Fruit fly (Drosophila melanogaster) whole organism, embryonic: ENCODE results near the gene CG43179.

Experiments used
- ATbp ChIP-seq: fragments of 200-800 bp; sonication (Bioruptor generic); optimal IDR thresholded peaks from 2 replicates; lab custom pipeline; 2017; ENCODE audit warnings: missing biosample characterization, mild to moderate bottlenecking, missing genetic modification characterization, missing genetic modification reagents
- Adf1 ChIP-seq: fragments of 200-800 bp; sonication (Bioruptor generic); IDR thresholded peaks from 2 replicates; pipeline ENCODE4 v1.3.6; 2022; ENCODE audit warnings: missing biosample characterization, missing genetic modification characterization
- Awh ChIP-seq: fragments of 200-800 bp; sonication (Bioruptor generic); IDR thresholded peaks from 2 replicates; pipeline ENCODE4, ENCODE4 v1.3.6; 2022; ENCODE audit warnings: missing biosample characterization, missing genetic modification characterization
- CG1024 ChIP-seq: fragments of 200-800 bp; sonication (Bioruptor generic); IDR thresholded peaks from 2 replicates; pipeline ENCODE4 v1.3.6; 2022; ENCODE audit warnings: missing biosample characterization, missing genetic modification characterization
- CG11398 ChIP-seq: fragments of 200-800 bp; sonication (Bioruptor generic); optimal IDR thresholded peaks from 2 replicates; lab custom pipeline; 2016; ENCODE audit warnings: missing biosample characterization, missing genetic modification characterization
- CG11723 ChIP-seq: fragments of 200-800 bp; sonication (Bioruptor generic); optimal IDR thresholded peaks from 2 replicates; lab custom pipeline; 2017; ENCODE audit warnings: missing biosample characterization, mild to moderate bottlenecking, missing genetic modification characterization
- CG14050 ChIP-seq: fragments of 200-800 bp; sonication (Bioruptor generic); IDR thresholded peaks from 3 replicates; pipeline ENCODE4 v1.3.6; 2022; ENCODE audit warnings: missing biosample characterization, missing genetic modification characterization
- CG17186 ChIP-seq: fragments of 200-800 bp; sonication (Bioruptor generic); optimal IDR thresholded peaks from 3 replicates; lab custom pipeline; 2017; ENCODE audit warnings: missing biosample characterization, missing genetic modification reagents, missing genetic modification characterization
- CG17328 ChIP-seq: fragments of 200-800 bp; sonication (Bioruptor generic); IDR thresholded peaks from 2 replicates; pipeline ENCODE4 v1.3.6; 2022; ENCODE audit warnings: missing biosample characterization, missing genetic modification characterization
- CG2678 ChIP-seq: fragments of 200-800 bp; sonication (Bioruptor generic); optimal IDR thresholded peaks from 3 replicates; lab custom pipeline; 2019; ENCODE audit warnings: missing biosample characterization, mild to moderate bottlenecking, missing genetic modification characterization, moderate library complexity
- CG2712 ChIP-seq: fragments of 200-800 bp; optimal IDR thresholded peaks from 3 replicates; lab custom pipeline; 2019; ENCODE audit warnings: missing biosample characterization, mild to moderate bottlenecking, missing genetic modification characterization, moderate library complexity
- CG31365 ChIP-seq: fragments of 200-800 bp; sonication (Bioruptor generic); optimal IDR thresholded peaks from 2 replicates; lab custom pipeline; 2018; ENCODE audit warnings: missing biosample characterization, mild to moderate bottlenecking, missing genetic modification characterization
- CG32767 ChIP-seq: fragments of 200-800 bp; sonication (Bioruptor generic); IDR thresholded peaks from 2 replicates; pipeline ENCODE4 v1.3.6; 2022; ENCODE audit warnings: missing biosample characterization, missing genetic modification characterization
- CG34376 ChIP-seq: fragments of 200-800 bp; sonication (Bioruptor generic); optimal IDR thresholded peaks from 2 replicates; lab custom pipeline; 2018; ENCODE audit warnings: missing biosample characterization, mild to moderate bottlenecking, missing genetic modification characterization
- CG3995 ChIP-seq: fragments of 200-800 bp; sonication (Bioruptor generic); optimal IDR thresholded peaks from 3 replicates; lab custom pipeline; 2016; ENCODE audit warnings: missing biosample characterization, missing genetic modification characterization
- CG4820 ChIP-seq: fragments of 200-800 bp; sonication (Bioruptor generic); optimal IDR thresholded peaks from 3 replicates; lab custom pipeline; 2016; ENCODE audit warnings: missing biosample characterization, missing genetic modification characterization
- CG6175 ChIP-seq: fragments of 200-800 bp; sonication (Bioruptor generic); IDR thresholded peaks from 3 replicates; pipeline ENCODE4 v1.3.6; 2022; ENCODE audit warnings: missing biosample characterization, missing genetic modification characterization
- CG6791 ChIP-seq: fragments of 200-800 bp; sonication (Bioruptor generic); IDR thresholded peaks from 3 replicates; pipeline ENCODE4 v1.3.6; 2022; ENCODE audit warnings: missing biosample characterization, missing genetic modification characterization; ENCODE audit not compliant: partially characterized antibody
- CG6813 ChIP-seq: fragments of 200-800 bp; sonication (Bioruptor generic); optimal IDR thresholded peaks from 2 replicates; lab custom pipeline; 2017; ENCODE audit warnings: missing biosample characterization, missing genetic modification characterization, mild to moderate bottlenecking, moderate library complexity, missing genetic modification reagents
- CG6854 ChIP-seq: fragments of 200-800 bp; sonication (Bioruptor generic); optimal IDR thresholded peaks from 3 replicates; lab custom pipeline; 2017; ENCODE audit warnings: missing biosample characterization, mild to moderate bottlenecking, missing genetic modification characterization
- CG7745 ChIP-seq: fragments of 200-800 bp; sonication (Bioruptor generic); optimal IDR thresholded peaks from 2 replicates; lab custom pipeline; 2018; ENCODE audit warnings: missing biosample characterization, mild to moderate bottlenecking, missing genetic modification characterization, moderate library complexity
- CG8281 ChIP-seq: fragments of 200-800 bp; sonication (Bioruptor generic); optimal IDR thresholded peaks from 2 replicates; lab custom pipeline; 2018; ENCODE audit warnings: missing biosample characterization, mild to moderate bottlenecking, missing genetic modification characterization, moderate library complexity
- CG9727 ChIP-seq: fragments of 200-800 bp; sonication (Bioruptor generic); optimal IDR thresholded peaks from 3 replicates; lab custom pipeline; 2017; ENCODE audit warnings: missing biosample characterization, mild to moderate bottlenecking, missing genetic modification characterization
- Dbx ChIP-seq: fragments of 200-800 bp; sonication (Bioruptor generic); IDR thresholded peaks from 3 replicates; pipeline ENCODE4 v1.3.6; 2022; ENCODE audit warnings: missing biosample characterization, missing genetic modification characterization
- Dll ChIP-seq: fragments of 200-800 bp; sonication (Bioruptor generic); IDR thresholded peaks from 4 replicates; pipeline ENCODE4 v1.3.6; 2022; ENCODE audit warnings: missing biosample characterization, missing genetic modification characterization; ENCODE audit not compliant: partially characterized antibody
- Dp ChIP-seq: fragments of 200-800 bp; sonication (Bioruptor generic); optimal IDR thresholded peaks from 2 replicates; lab custom pipeline; 2018; ENCODE audit warnings: missing biosample characterization, mild to moderate bottlenecking, missing genetic modification characterization, moderate library complexity
- Elba2 ChIP-seq: fragments of 200-800 bp; sonication (Bioruptor generic); optimal IDR thresholded peaks from 3 replicates; lab custom pipeline; 2016; ENCODE audit warnings: missing biosample characterization, missing genetic modification characterization
- Sry-δ ChIP-seq: fragments of 200-800 bp; sonication (Bioruptor generic); optimal IDR thresholded peaks from 2 replicates; lab custom pipeline; 2016; ENCODE audit warnings: missing biosample characterization, missing genetic modification characterization
- Ssrp ChIP-seq: fragments of 200-800 bp; sonication (Bioruptor generic); optimal IDR thresholded peaks from 2 replicates; lab custom pipeline; 2018; ENCODE audit warnings: missing biosample characterization, mild to moderate bottlenecking, missing genetic modification characterization, moderate library complexity
- TFAM ChIP-seq: fragments of 200-800 bp; sonication (Bioruptor generic); optimal IDR thresholded peaks from 2 replicates; lab custom pipeline; 2017; ENCODE audit warnings: missing biosample characterization, missing genetic modification characterization, inconsistent platforms
- Vsx1 ChIP-seq: fragments of 200-800 bp; sonication (Bioruptor generic); optimal IDR thresholded peaks from 2 replicates; lab custom pipeline; 2017; ENCODE audit warnings: missing biosample characterization, mild to moderate bottlenecking, missing genetic modification characterization, missing genetic modification reagents
- Xbp1 ChIP-seq: fragments of 200-800 bp; sonication (Bioruptor generic); optimal IDR thresholded peaks from 3 replicates; lab custom pipeline; 2016; ENCODE audit warnings: missing biosample characterization, mild to moderate bottlenecking, missing genetic modification characterization
- bcd ChIP-seq: fragments of 200-800 bp; sonication (Bioruptor generic); optimal IDR thresholded peaks from 2 replicates; lab custom pipeline; 2017; ENCODE audit warnings: missing biosample characterization, mild to moderate bottlenecking, missing genetic modification characterization
- br ChIP-seq: fragments of >200 bp; optimal IDR thresholded peaks from 2 replicates; lab custom pipeline; 2017
- chm ChIP-seq: fragments of 200-800 bp; sonication (Bioruptor generic); IDR thresholded peaks from 2 replicates; pipeline ENCODE4 v1.3.6; 2022; ENCODE audit warnings: missing biosample characterization, missing genetic modification characterization
- corto ChIP-seq: fragments of 200-800 bp; sonication (Bioruptor generic); optimal IDR thresholded peaks from 2 replicates; lab custom pipeline; 2016; ENCODE audit warnings: missing biosample characterization, mild to moderate bottlenecking, missing genetic modification characterization, moderate library complexity
- cwo ChIP-seq: fragments of 200-800 bp; sonication (Bioruptor generic); optimal IDR thresholded peaks from 3 replicates; lab custom pipeline; 2017; ENCODE audit warnings: missing biosample characterization, missing genetic modification characterization, mild to moderate bottlenecking, moderate library complexity, missing genetic modification reagents
- ewg ChIP-seq: fragments of 200-800 bp; sonication (Bioruptor generic); optimal IDR thresholded peaks from 3 replicates; lab custom pipeline; 2017; ENCODE audit warnings: mild to moderate bottlenecking, missing biosample characterization, missing genetic modification reagents, missing genetic modification characterization
- gcm2 ChIP-seq: fragments of 200-800 bp; sonication (Bioruptor generic); optimal IDR thresholded peaks from 2 replicates; lab custom pipeline; 2016; ENCODE audit warnings: missing biosample characterization, missing genetic modification characterization
- gfzf ChIP-seq: fragments of 200-800 bp; sonication (Bioruptor generic); optimal IDR thresholded peaks from 2 replicates; lab custom pipeline; 2016; ENCODE audit warnings: missing biosample characterization, mild to moderate bottlenecking, missing genetic modification characterization, moderate library complexity
- h ChIP-seq: fragments of >200 bp; optimal IDR thresholded peaks from 2 replicates; lab custom pipeline; 2017
- her ChIP-seq: fragments of 200-800 bp; sonication (Bioruptor generic); optimal IDR thresholded peaks from 2 replicates; lab custom pipeline; 2016; ENCODE audit warnings: missing biosample characterization, missing genetic modification characterization
- jigr1 ChIP-seq: fragments of 200-800 bp; sonication (Bioruptor generic); IDR thresholded peaks from 3 replicates; pipeline ENCODE4 v1.3.6; 2022; ENCODE audit warnings: missing biosample characterization, missing genetic modification characterization
- lbe ChIP-seq: fragments of 200-800 bp; sonication (Bioruptor generic); optimal IDR thresholded peaks from 2 replicates; lab custom pipeline; 2016; ENCODE audit warnings: missing biosample characterization, mild to moderate bottlenecking, missing genetic modification characterization
- org-1 ChIP-seq: fragments of 200-800 bp; sonication (Bioruptor generic); optimal IDR thresholded peaks from 2 replicates; lab custom pipeline; 2017; ENCODE audit warnings: missing biosample characterization, missing genetic modification characterization
- peb ChIP-seq: fragments of 200-800 bp; sonication (Bioruptor generic); IDR thresholded peaks from 2 replicates; pipeline ENCODE4 v1.3.6; 2022; ENCODE audit warnings: missing biosample characterization, missing genetic modification characterization
- pzg ChIP-seq: fragments of 200-800 bp; sonication (Bioruptor generic); optimal IDR thresholded peaks from 3 replicates; lab custom pipeline; 2018; ENCODE audit warnings: missing biosample characterization, mild to moderate bottlenecking, missing genetic modification characterization, moderate library complexity
- row ChIP-seq: fragments of 200-800 bp; sonication (Bioruptor generic); IDR thresholded peaks from 3 replicates; pipeline ENCODE4 v1.3.6; 2022; ENCODE audit warnings: missing biosample characterization, missing genetic modification characterization
- ssp ChIP-seq: fragments of 200-800 bp; sonication (Bioruptor generic); IDR thresholded peaks from 2 replicates; pipeline ENCODE4 v1.3.6; 2022; ENCODE audit warnings: missing biosample characterization, missing genetic modification characterization
- sug ChIP-seq: fragments of 200-800 bp; optimal IDR thresholded peaks from 2 replicates; lab custom pipeline; 2019; ENCODE audit warnings: missing biosample characterization, mild to moderate bottlenecking, missing genetic modification characterization, moderate library complexity
- unc-4 ChIP-seq: fragments of 200-800 bp; sonication (Bioruptor generic); IDR thresholded peaks from 2 replicates; pipeline ENCODE4 v1.3.6; 2022; ENCODE audit warnings: missing biosample characterization, missing genetic modification characterization; ENCODE audit not compliant: partially characterized antibody

CG43179 gene

dm6 chr3R:14279311-14279998, 23.5 kb downstream of the CG43179 start (continued):
- no peak for TF ChIP-seq CG1024 (GFP tag; lab: Robert Waterston, UW)
- TF ChIP-seq CG7745 (tag; lab: Kevin White, UChicago), result no peak
- TF ChIP-seq row (GFP tag; lab: Robert Waterston, UW), result peak; percentile 65
- peak; percentile 38 for TF ChIP-seq cwo (GFP tag; lab: Kevin White, UChicago)
- TF ChIP-seq Awh, result no peak
- peak; percentile 2 for TF ChIP-seq Xbp1 (GFP tag; lab: Kevin White, UChicago)
- TF ChIP-seq Elba2 (GFP tag; lab: Kevin White, UChicago), result no peak
- no peak for TF ChIP-seq Sry-δ (GFP tag; lab: Kevin White, UChicago)
- no peak for TF ChIP-seq CG14050 (GFP tag; lab: Robert Waterston, UW)
- TF ChIP-seq ATbp (GFP tag; lab: Kevin White, UChicago), result peak; percentile 35
- no peak for TF ChIP-seq TFAM (GFP tag; lab: Kevin White, UChicago)
- no peak for TF ChIP-seq jigr1
- TF ChIP-seq corto (GFP tag; lab: Kevin White, UChicago), result no peak
- TF ChIP-seq gcm2 (GFP tag; lab: Kevin White, UChicago), result no peak
- no peak for TF ChIP-seq chm (GFP tag; lab: Robert Waterston, UW)
- no peak for TF ChIP-seq Adf1 (GFP tag; lab: Robert Waterston, UW)
- TF ChIP-seq pzg (GFP tag; lab: Kevin White, UChicago), result no peak
- no peak for TF ChIP-seq CG17186 (GFP tag; lab: Kevin White, UChicago)
- TF ChIP-seq Dp (GFP tag; lab: Kevin White, UChicago), result no peak
- no peak for TF ChIP-seq CG11723 (GFP tag; lab: Kevin White, UChicago)
- TF ChIP-seq CG11398 (GFP tag; lab: Kevin White, UChicago), result no peak
- TF ChIP-seq lbe (GFP tag; lab: Kevin White, UChicago), result no peak
- TF ChIP-seq CG6854 (GFP tag; lab: Kevin White, UChicago), result no peak
- TF ChIP-seq gfzf, result no peak
- peak; percentile 65 for TF ChIP-seq CG2678 (tag; lab: Kevin White, UChicago)
- TF ChIP-seq Ssrp (tag; lab: Kevin White, UChicago), result no peak
- TF ChIP-seq CG6813, result peak; percentile 12
- no peak for TF ChIP-seq CG34376 (GFP tag; lab: Kevin White, UChicago)
- TF ChIP-seq h (lab: Kevin White, UChicago), result no peak
- TF ChIP-seq CG31365 (tag; lab: Kevin White, UChicago), result no peak
- TF ChIP-seq br (lab: Kevin White, UChicago), result no peak
- TF ChIP-seq CG9727, result no peak
- TF ChIP-seq Dll (GFP tag; lab: Robert Waterston, UW), result no peak
- TF ChIP-seq ewg (GFP tag; lab: Kevin White, UChicago), result no peak
- TF ChIP-seq CG3995, result no peak
- no peak for TF ChIP-seq Dbx (GFP tag; lab: Robert Waterston, UW)
- peak; percentile 5 for TF ChIP-seq sug (tag; lab: Kevin White, UChicago)
- TF ChIP-seq CG2712 (tag; lab: Kevin White, UChicago), result peak; percentile 58
- no peak for TF ChIP-seq Vsx1 (GFP tag; lab: Kevin White, UChicago)
- TF ChIP-seq CG6175 (GFP tag; lab: Robert Waterston, UW), result no peak
- no peak for TF ChIP-seq CG6791 (GFP tag; lab: Robert Waterston, UW)
- TF ChIP-seq org-1 (GFP tag; lab: Kevin White, UChicago), result no peak
- no peak for TF ChIP-seq CG32767
- TF ChIP-seq her (GFP tag; lab: Kevin White, UChicago), result no peak
- TF ChIP-seq CG8281, result no peak
- TF ChIP-seq bcd (GFP tag; lab: Kevin White, UChicago), result peak; percentile 0
- TF ChIP-seq CG17328 (GFP tag; lab: Robert Waterston, UW), result 0 out of 2 replicates have a peak, but pooled peaks have one; percentile 29
- no peak for TF ChIP-seq peb
- TF ChIP-seq ssp (GFP tag; lab: Robert Waterston, UW), result no peak
- TF ChIP-seq CG4820 (GFP tag; lab: Kevin White, UChicago), result no peak
- no peak for TF ChIP-seq unc-4
